Fruit fly (Drosophila melanogaster): ENCODE measurements around the gene Skel.

Skel gene

DNA sequence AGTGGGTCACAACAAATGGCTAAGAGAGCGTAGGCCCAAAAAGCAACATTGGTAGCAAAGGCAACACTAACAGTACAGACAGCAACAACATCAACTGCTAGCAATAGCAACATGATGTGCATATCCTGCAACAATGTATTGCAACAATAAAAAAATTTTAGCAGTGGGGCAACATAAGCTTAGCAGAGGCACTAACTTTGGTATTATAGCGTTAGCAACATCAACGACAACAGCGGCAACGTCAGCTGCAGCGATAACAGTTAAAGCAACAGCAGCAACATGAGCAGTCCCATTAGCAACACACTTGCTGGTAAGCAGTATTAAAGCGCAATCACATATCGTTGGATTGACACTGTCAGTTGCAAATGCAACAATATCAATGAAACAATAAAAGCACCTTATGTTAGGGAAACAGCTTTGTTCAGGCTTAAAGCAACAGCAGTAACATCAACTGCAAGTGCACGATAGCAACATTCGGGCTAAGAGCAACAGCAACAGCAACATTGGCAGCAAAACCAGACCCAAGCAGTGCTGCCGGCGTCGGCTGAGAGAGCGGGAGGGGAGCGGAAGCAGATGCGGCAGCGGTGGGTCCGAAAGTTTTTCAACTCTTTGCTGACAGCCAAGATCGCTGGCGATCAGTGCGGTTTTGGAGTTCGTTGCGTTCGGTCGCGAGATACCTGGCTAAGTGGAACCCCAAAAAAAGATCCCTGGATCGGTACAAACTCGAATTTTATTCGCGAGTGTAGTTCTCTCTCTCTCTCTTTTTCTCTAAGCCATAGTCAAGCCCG lies at the start of gene Skel:
TSS of gene Skel (plus strand) at position 637 of the 788 bp plus-strand sequence.
- TF ChIP-seq CTCF (optimal IDR thresholded peaks at IDR 0.05) (no peak), CG8478 (optimal IDR thresholded peaks at IDR 0.05) (no peak)

DNA sequence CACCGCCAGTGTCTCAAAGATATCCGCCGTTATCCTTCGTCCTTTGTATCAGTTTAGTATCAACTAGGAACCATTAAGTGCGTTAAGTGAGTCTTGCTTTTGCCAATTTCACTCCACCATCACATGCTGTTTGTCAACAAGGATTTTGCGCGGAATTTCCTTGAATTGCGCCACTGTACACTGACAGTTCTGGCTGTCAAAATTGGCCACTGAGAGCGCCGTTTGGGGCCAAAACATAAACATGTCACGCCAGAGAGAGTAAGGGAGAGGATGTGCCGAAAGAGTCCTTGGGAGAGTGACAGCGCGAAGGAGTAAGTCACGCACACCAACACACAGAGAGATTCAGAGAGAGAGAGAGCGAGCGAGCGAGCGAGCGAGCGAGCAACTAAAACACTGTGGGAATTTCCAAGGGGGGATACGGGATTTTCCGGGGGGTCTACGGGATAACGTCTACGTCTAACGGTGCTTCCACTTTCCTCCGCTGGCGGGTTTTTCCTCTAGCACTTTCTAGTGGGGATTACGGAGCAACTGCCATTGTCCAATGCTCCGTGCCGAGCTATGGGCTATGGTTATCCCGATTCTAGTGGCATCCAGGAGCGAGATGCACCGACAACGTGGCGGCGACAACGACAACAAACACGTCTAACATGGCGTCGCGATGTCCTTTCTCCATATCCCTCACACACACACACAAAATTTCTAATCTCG lies 47.9 kb upstream of the Skel start:
- TF ChIP-seq CTCF (optimal IDR thresholded peaks at IDR 0.05) = no peak
- TF ChIP-seq CG8478 (optimal IDR thresholded peaks at IDR 0.05) = no peak

DNA sequence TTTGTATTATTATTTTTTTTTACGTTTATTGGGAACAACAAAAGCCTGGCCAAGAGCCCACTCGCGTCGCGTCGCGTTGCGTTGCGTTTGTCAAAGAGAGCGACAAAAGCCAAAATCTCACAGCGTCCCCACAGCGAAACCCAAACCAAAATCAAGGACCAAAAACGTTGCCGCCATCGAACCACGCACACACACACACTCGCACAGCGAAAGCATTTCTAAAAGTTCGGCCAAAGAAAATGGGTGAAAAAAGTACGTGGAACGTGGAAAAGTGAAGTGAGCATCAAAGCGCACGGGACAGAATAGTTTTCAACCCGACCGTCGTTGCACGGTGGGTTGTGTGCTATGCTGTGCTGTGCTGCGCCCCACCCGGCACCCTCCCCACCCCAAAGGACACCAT lies 47.3 kb upstream of the Skel start, which contains the start of gene hth:
TSS of gene hth (minus strand) at position 101 of the 400 bp plus-strand sequence.
- no peak for TF ChIP-seq CG8478 (optimal IDR thresholded peaks at IDR 0.05)
- TF ChIP-seq CTCF (optimal IDR thresholded peaks at IDR 0.05) = no peak

DNA sequence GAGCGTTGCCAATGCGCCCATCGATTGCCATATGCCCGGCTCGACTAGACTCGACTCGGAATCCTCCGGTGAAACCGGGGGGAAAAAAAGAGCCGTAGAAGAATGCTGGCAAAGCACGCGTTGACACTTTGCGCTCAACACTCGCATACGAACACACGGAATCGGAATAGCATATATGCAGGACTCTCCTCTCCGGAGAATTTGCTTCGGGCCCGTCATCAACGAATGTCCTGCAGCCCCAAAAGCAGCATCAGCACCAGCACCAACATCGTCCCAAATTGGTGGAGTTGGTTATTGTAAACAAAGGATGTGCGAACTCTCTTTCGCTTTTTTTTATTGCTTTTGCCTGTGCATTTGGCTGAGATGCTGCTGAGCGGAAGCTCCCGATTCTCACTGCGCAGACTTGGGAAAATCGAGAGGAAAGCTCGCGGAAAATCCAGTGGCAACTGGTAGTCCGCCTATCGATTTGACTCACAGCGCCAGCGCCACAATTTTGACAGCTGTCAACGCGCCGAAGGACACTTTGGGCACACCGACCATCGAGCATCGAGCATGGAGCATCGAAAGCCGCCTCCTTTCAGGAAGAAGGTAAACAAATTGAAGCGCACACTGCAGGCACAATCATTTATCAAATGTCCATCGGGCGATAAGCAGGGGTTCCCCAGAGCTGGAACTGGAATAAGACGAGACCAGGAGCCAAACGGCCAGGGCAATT lies 46.0 kb upstream of the Skel start:
- no peak for TF ChIP-seq CG8478 (optimal IDR thresholded peaks at IDR 0.05)

DNA sequence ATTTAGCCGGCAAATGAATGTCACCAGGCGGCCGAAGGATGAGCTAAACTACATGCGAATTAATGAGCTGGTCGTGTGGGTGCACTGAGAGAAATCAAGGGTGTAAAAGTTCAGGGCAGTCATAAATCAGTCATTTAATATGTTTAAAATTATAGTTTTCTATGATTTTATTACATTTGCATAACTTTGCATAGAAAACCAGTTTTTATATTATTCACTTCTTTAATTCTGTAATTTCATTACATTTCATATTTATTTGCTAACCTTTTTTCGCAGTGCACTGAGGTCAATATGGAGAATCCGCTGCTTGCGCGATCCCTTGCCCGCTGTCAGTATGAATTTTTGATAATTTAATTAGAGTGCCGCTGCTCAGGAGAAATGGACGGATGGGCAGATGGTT lies 45.5 kb upstream of the Skel start:
- TF ChIP-seq CTCF (optimal IDR thresholded peaks at IDR 0.05) (no peak), CG8478 (optimal IDR thresholded peaks at IDR 0.05) (no peak)

DNA sequence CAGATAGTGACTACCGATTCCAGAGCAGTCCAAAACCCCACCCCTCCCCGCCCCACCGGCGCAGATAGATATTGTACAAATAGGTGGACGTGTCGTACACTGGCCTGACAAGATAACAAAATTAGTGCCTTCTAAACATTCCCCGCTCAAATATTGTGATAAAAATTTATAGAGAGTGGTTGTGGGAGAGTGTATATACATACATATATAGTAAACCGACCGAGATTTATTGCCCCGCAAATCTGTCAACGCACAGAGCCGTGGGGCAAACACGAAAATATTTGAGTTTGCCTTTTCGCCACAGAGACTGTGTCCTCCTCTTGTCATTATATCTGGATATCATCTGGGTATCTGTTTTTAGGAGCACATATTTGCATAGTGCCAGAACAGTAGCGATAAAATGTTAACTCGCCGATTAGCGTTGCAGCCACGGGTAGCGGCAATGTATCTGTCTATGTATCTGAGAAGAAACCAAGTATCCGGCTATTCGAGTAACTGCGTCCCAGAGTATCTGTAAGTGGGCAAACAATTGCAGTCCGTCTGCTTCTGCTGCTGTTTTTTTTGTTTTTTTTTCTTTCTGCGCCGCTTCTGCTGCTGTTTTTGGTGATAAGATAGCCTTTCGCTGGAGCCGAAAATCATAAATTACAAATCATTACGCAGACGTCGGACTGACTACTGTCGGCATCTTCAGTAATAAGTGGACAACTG lies 43.5 kb upstream of the Skel start:
- no peak for TF ChIP-seq CTCF (optimal IDR thresholded peaks at IDR 0.05)
- TF ChIP-seq CG8478 (optimal IDR thresholded peaks at IDR 0.05) = no peak

DNA sequence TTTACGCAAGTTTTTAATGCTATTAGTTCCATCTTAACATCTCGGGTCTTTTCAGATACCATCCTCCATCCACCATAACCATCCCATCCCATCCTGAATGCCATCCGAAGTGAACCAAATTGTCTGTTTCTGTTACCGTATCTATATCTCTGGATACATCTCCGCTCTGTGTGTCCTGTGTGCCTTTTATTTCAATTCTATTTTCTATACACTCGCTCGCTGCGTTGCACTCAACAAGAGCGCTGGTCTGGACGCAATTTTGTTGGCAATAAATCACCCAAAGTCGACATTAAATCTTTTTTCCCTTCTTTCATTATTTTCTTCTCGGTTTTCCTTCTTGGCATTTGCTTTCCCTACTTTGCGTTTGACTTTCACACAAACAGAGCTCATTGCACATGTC lies 41.2 kb upstream of the Skel start:
- no peak for TF ChIP-seq CTCF (optimal IDR thresholded peaks at IDR 0.05)
- no peak for TF ChIP-seq CG8478 (optimal IDR thresholded peaks at IDR 0.05)

DNA sequence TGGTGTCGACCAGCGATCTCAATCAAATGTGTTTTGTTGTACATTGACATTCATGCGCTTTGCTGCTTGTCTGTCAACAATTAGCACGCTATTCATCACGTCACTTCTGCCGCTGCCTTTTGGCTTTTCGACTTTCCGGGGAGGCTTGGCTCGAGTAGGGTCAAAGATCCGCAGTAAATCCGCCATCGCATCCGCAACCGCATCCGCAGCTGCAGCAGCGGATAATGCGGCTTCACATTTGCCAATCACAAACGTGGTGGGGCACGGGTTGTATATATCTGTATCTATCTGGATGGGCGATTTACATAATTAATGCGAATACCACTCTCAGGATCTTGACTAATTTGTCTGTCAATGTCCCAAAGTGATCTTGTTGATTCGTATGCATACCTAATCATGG lies 39.6 kb upstream of the Skel start:
- TF ChIP-seq CG8478 (optimal IDR thresholded peaks at IDR 0.05) = no peak
- TF ChIP-seq CTCF (optimal IDR thresholded peaks at IDR 0.05) = no peak

DNA sequence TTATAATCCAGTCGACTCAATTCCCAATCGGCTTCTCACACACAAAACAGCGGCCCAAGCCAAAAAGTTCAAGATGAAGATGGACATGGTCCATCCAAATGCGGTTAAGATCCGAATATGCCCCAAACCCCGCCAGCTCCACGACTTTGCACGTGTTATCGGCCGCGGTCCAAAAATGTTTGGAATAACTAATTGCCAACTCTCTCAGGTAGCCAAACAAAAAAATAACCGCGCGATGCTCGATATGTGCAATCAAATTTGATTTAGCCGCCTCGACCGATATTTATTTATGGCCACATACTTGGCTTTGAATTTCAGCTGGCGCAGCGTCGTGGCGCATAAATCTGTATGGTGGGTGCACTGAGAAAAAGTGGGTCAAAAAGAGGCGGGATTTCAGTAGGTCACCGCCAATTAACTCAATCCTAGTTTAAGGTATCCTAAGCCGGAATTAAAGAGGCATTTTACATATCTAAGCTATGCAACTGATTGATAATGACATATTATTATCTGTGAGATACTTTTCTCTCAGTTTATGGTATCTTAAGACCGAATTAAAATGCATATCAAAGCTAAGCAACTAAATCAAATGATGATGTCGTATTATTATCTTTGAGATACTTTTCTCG lies 38.1 kb upstream of the Skel start:
- TF ChIP-seq CG8478 (optimal IDR thresholded peaks at IDR 0.05) = no peak
- no peak for TF ChIP-seq CTCF (optimal IDR thresholded peaks at IDR 0.05)

DNA sequence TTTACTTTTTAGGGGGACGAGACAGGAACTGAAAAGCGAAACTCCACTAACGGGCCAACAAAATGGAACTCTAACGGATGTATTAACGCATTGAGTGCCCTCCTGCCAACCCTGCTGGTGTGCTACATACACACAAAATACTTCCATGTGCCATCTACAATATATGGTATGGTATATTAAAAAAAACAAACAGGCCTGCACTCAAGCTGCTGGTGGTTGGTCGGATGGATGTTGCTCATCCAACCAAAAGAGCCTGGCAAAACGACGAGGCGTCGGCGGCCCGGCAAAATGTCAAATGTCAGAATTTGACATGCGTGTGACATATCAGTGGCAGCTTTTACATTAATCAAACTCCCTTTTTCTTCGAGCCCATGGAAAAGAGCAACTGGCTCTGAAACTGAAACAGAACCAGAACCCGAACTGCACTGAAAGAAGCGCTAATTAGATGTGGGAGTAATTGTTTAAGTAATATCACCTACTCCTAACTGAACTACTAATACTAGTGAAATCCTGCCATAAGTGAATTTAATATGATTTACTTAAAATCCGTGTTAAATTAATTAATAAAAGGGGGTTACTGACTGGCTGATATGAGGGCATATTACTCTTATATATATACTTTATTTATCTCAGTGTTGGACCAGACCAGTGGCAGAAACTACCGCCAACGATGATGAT lies 36.0 kb upstream of the Skel start:
- TF ChIP-seq CG8478 (optimal IDR thresholded peaks at IDR 0.05) (no peak), CTCF (optimal IDR thresholded peaks at IDR 0.05) (no peak)

DNA sequence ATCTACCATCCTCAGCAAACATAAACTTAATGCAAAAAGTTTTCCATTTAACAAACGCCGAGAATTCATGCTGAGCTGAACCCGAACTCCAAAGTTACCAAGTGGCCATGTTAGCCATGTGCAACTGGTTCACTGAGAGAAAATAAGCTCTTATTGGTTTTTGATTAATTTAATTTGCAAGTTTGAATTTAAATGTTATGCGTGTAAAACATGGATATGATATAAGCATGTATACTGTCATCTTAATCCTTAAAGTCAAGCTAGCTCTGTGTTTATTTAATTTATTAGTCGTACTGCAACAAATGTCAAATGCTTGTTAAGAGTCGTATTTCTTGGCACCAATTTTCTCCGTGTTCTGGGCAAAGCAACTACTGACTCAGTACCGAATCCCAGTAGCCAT lies 32.1 kb upstream of the Skel start:
- no peak for TF ChIP-seq CTCF (optimal IDR thresholded peaks at IDR 0.05)
- TF ChIP-seq CG8478 (optimal IDR thresholded peaks at IDR 0.05) = no peak

DNA sequence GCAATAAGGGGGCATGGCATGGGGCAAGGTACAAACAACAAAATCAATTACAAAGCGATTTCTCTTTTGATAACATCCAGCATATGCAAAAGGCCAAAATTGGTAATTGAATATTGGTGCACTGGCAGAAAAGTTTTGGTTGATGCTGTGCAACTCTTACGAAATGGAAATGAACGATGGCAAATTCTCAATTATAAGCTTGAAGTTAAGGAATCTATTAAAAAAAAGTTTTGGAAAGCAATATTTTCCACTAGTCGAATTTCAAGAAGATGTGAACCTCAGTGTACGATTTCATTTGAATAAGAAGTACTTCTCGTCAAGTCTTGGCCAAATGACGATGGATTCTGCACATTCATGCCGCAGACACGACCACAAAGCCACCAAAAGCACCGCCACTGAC lies 30.8 kb upstream of the Skel start:
- no peak for TF ChIP-seq CG8478 (optimal IDR thresholded peaks at IDR 0.05)
- TF ChIP-seq CTCF (optimal IDR thresholded peaks at IDR 0.05) = no peak

DNA sequence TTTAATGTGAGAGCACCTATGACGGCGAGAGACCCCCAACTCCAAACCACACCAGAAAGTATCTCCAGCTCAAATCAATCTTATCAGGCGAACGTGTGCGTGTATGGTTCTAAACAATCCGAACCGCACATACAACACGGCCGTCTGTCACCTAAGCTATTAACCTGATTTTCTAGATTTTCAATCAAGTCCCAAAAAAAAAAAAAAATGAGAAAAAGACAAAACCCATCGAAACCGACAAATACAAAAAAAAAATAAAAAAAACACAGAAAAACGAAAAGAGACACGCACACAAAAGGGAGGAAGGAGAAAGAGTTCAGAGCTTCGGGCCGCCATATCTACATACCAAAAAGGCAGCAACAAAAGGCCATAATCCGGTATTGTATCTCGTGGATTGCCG lies 30.2 kb upstream of the Skel start:
- TF ChIP-seq CG8478 (optimal IDR thresholded peaks at IDR 0.05) (no peak), CTCF (optimal IDR thresholded peaks at IDR 0.05) (no peak)

DNA sequence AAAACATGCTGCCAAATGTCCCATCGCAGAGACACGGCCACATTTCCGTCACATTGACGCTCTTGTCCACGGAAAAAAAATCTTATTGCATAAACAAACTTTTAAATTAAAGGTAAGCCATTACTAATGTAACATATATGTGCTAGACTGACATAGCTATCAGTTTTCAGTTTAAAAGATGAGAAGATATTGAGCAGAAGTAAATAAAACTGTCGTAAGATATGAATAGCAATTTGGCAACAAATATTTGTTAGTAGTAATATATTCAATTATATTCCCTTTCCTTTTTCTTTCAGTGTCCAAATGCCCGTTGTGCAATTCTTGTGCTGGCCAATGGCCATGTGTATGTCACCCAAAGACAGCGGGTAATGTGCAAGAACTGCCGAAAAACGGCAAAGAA lies 28.0 kb upstream of the Skel start:
- no peak for TF ChIP-seq CG8478 (optimal IDR thresholded peaks at IDR 0.05)
- TF ChIP-seq CTCF (optimal IDR thresholded peaks at IDR 0.05) = no peak

Measured in S2 (cell line).